Fruit fly (Drosophila melanogaster): ENCODE measurements around the gene CG10996.

DNA sequence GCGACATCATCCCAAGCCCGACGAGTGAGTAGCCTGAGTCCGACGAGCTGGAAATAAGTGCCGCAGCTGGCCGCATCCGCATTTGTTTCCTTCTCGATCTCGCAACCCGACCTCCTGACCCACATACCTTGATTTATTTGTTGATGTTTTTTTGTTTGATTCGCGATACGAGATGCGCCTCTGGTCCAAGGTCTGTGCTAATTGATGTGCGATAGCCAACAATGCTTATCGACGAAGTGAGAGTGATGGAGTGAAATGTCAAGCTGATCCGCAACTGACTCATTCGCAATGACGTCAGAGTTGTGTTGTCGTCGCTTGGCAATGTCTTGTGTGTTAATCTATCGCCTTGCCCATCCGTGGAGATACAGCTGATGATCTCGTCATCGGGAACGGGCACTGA is 7.0 kb upstream of the CG10996 start:
- TF ChIP-seq fd85E (GFP tag; optimal IDR thresholded peaks at IDR 0.05) = no peak
- no peak for TF ChIP-seq CG32006 (GFP tag; optimal IDR thresholded peaks at IDR 0.05)
- no peak for TF ChIP-seq vri (GFP tag; optimal IDR thresholded peaks at IDR 0.05)
- TF ChIP-seq CG9139 (GFP tag; optimal IDR thresholded peaks at IDR 0.05) = no peak
